Worm (Caenorhabditis elegans) whole organism, L1 larva: ENCODE results near the gene cthd-1.

ENCODE experiments used
- ceh-88 ChIP-seq: fragments of 200-800 bp; sonication (Bioruptor generic); IDR thresholded peaks from 2 replicates; pipeline ENCODE4 v1.3.6; 2022; ENCODE audit warnings: missing genetic modification characterization, missing compliant biosample characterization
- elt-2 ChIP-seq: sonication (generic microtip); optimal IDR thresholded peaks from 2 replicates; lab custom pipeline; 2016; ENCODE audit warnings: missing genetic modification characterization, mild to moderate bottlenecking, inconsistent platforms, missing compliant biosample characterization, missing genetic modification reagents
- hlh-17 ChIP-seq: fragments of 200-800 bp; sonication (Bioruptor generic); optimal IDR thresholded peaks from 2 replicates; lab custom pipeline; 2018; ENCODE audit warnings: missing genetic modification characterization, mild to moderate bottlenecking, missing compliant biosample characterization, moderate library complexity, borderline replicate concordance
- lin-39 ChIP-seq: fragments of 150-350 bp; optimal IDR thresholded peaks from 2 replicates; lab custom pipeline; 2014; ENCODE audit warnings: missing biosample characterization, missing genetic modification reagents, missing genetic modification characterization
- unc-62 ChIP-seq: fragments of 150-350 bp; optimal IDR thresholded peaks from 2 replicates; lab custom pipeline; 2014; ENCODE audit warnings: missing biosample characterization, missing genetic modification reagents, missing genetic modification characterization
- xbp-1 ChIP-seq: sonication (generic microtip); optimal IDR thresholded peaks from 2 replicates; lab custom pipeline; 2016; ENCODE audit warnings: missing genetic modification characterization, missing compliant biosample characterization

- TF ChIP-seq unc-62 (no peak), lin-39 (tag; lab: Kevin White, UChicago) (no peak), elt-2 (no peak), hlh-17 (GFP tag; lab: Kevin White, UChicago) (no peak), ceh-88 (GFP tag; lab: Robert Waterston, UW) (no peak), xbp-1 (peak; percentile 20)
Measured at ce11 chrV:9704399-9704798, 26.3 kb downstream of the cthd-1 start.
